Worm (Caenorhabditis elegans): ENCODE data around the gene C32B5.15.
"Not testable (repeated sequence)": the region's sequence is repeated elsewhere in the genome, so short reads cannot be mapped to it uniquely, and the experiment has no call there.

DNA sequence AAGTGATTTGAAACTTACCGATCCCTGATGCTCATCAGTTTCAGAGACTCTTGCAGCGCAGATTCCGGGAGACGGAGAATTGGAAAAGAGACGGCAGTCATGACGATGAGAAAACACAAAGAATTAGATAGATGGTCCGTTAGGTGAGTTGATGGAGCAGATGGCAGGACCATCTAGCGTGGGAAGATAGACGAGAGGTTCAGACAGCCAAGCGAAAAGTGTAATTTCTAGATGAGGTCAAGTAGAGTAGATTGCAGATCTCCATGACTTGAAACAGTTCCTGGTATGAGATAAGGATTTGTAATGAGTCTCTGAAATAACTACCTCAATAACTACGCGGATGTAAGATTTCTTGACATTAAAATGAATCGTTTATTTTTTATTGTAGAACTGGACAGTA, 23.4 kb upstream of the C32B5.15 start, which contains the start of gene F45D11.11:
- TF ChIP-seq nhr-237 (tag; optimal IDR thresholded peaks at IDR 0.05); snpc-4 (tag; optimal IDR thresholded peaks at IDR 0.05); mdl-1 (tag; optimal IDR thresholded peaks at IDR 0.05); fkh-10 (GFP tag; optimal IDR thresholded peaks at IDR 0.05); ZK546.5 (tag; optimal IDR thresholded peaks at IDR 0.05): not testable (repeated sequence)
